Worm (Caenorhabditis elegans): ENCODE data around the gene sdpn-1.

Gene sdpn-1

ce11 chrX:7997968-7998367, at the start of gene sdpn-1:
Gene sdpn-1 (minus strand): TSS chrX:7998229.
- TF ChIP-seq pha-4 (tag; optimal IDR thresholded peaks at IDR 0.05) (peak; percentile 72), elt-2 (tag; optimal IDR thresholded peaks at IDR 0.05) (peak; percentile 44), ceh-28 (tag; optimal IDR thresholded peaks at IDR 0.05) (no peak), pqm-1 (tag; optimal IDR thresholded peaks at IDR 0.05) (peak; percentile 33), egl-5 (tag; optimal IDR thresholded peaks at IDR 0.05) (no peak)

DNA sequence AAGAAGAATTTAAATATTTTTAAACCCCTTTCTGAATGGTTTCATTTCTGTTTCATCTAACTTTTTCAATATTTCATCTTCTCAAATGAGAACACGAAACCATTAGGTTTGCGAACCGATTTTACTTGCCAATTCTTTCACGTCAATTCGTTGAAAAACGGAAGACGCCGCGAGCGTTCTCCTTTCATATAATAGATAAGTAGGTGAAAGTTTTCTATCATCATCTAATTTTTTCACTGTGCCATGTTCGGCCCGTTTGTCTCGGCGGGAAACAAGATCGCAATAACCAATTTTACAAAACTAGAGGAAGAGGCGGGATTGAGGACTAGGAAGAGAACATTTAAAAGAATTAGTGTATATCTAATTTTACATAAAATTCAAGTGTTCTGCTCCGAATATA, 47.1 kb upstream of the sdpn-1 start, which contains the start of gene C18A11.4:
TSS of gene C18A11.4 (plus strand) at position 367 of the 400 bp plus-strand sequence.
- TF ChIP-seq eor-1 (tag; optimal IDR thresholded peaks at IDR 0.05) (no peak), nhr-23 (tag; optimal IDR thresholded peaks at IDR 0.05) (peak; percentile 10), fos-1 (tag; optimal IDR thresholded peaks at IDR 0.05) (no peak), sea-2 (GFP tag; optimal IDR thresholded peaks at IDR 0.05) (no peak)

DNA sequence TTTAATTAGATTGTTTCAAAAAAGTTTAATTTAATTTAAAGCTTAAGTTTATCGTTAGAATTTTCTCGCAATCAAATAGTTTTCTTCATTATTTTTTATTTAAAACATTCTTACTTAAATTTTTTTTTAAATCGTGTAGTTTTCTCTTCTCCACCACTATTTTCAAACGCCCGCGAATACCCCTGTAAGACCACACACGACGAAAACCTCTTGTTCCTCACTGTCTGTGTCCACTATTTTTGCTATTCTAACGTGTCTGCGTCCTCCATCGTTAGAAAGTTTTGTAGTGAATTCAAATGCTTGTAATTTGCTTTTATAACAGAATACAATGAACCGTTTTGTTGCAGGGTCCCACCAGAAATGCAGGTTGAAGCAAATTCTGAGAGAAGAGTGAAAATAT, 42.9 kb upstream of the sdpn-1 start, which contains the start of gene xol-1:
TSS of gene xol-1 (plus strand) at position 347 of the 400 bp plus-strand sequence.
- TF ChIP-seq daf-12 (tag; optimal IDR thresholded peaks at IDR 0.05) (no peak), elt-2 (tag; optimal IDR thresholded peaks at IDR 0.05) (no peak), lin-15B (tag; optimal IDR thresholded peaks at IDR 0.05) (no peak), nhr-11 (tag; optimal IDR thresholded peaks at IDR 0.05) (no peak), mdl-1 (tag; optimal IDR thresholded peaks at IDR 0.05) (no peak), R02D3.7 (tag; optimal IDR thresholded peaks at IDR 0.05) (no peak), hmg-11 (tag; optimal IDR thresholded peaks at IDR 0.05) (no peak), nhr-25 (tag; optimal IDR thresholded peaks at IDR 0.05) (no peak), nhr-237 (tag; optimal IDR thresholded peaks at IDR 0.05) (no peak), ztf-4 (tag; optimal IDR thresholded peaks at IDR 0.05) (no peak), tbx-2 (tag; optimal IDR thresholded peaks at IDR 0.05) (no peak), pqm-1 (tag; optimal IDR thresholded peaks at IDR 0.05) (no peak), ama-1 (optimal IDR thresholded peaks at IDR 0.05) (no peak), lsy-12 (tag; optimal IDR thresholded peaks at IDR 0.05) (no peak), ZK546.5 (tag; optimal IDR thresholded peaks at IDR 0.05) (no peak), nhr-12 (tag; optimal IDR thresholded peaks at IDR 0.05) (no peak), aly-2 (tag; optimal IDR thresholded peaks at IDR 0.05) (no peak), pha-4 (tag; optimal IDR thresholded peaks at IDR 0.05) (no peak), eor-1 (tag; optimal IDR thresholded peaks at IDR 0.05) (no peak)

DNA sequence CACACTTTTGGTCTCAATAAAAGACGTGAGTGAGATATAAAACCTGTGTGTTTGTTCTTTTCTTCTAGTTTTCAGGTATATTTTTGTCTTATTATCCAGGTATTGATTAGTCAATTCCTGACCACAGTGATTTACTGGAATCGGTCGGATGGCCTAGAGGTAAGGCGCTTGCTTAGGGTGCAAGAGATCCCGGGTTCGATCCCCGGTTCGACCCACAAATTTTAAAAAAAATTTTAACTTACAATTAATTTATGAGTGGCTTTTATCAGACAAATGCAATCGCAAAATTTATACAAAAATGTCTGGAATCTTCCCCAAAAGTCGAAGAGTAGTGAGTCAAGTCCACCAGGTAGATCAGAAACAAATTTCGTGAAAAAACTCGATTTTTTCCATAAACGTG, 39.3 kb upstream of the sdpn-1 start:
- TF ChIP-seq unc-62 (GFP tag; optimal IDR thresholded peaks at IDR 0.05) (no peak), eor-1 (tag; optimal IDR thresholded peaks at IDR 0.05) (no peak), fkh-2 (tag; optimal IDR thresholded peaks at IDR 0.05) (no peak), ztf-11 (tag; optimal IDR thresholded peaks at IDR 0.05) (no peak), egl-5 (tag; optimal IDR thresholded peaks at IDR 0.05) (no peak), pqm-1 (tag; optimal IDR thresholded peaks at IDR 0.05) (no peak), nhr-77 (tag; optimal IDR thresholded peaks at IDR 0.05) (no peak), nhr-25 (tag; optimal IDR thresholded peaks at IDR 0.05) (no peak), nhr-23 (tag; optimal IDR thresholded peaks at IDR 0.05) (no peak), nhr-237 (tag; optimal IDR thresholded peaks at IDR 0.05) (no peak), ceh-28 (tag; optimal IDR thresholded peaks at IDR 0.05) (no peak), skn-1 (tag; optimal IDR thresholded peaks at IDR 0.05) (no peak), zag-1 (tag; optimal IDR thresholded peaks at IDR 0.05) (no peak), ZK546.5 (tag; optimal IDR thresholded peaks at IDR 0.05) (no peak), lin-15B (tag; optimal IDR thresholded peaks at IDR 0.05) (no peak), lsy-12 (tag; optimal IDR thresholded peaks at IDR 0.05) (no peak)

ce11 chrX:8036219-8036883, 38.3 kb upstream of the sdpn-1 start:
- peak; percentile 99 for TF ChIP-seq tbx-2 (tag; optimal IDR thresholded peaks at IDR 0.05)
- peak; percentile 94 for TF ChIP-seq nhr-28 (tag; optimal IDR thresholded peaks at IDR 0.05)
- peak; percentile 98 for TF ChIP-seq ceh-82 (tag; optimal IDR thresholded peaks at IDR 0.05)
- peak; percentile 80 for TF ChIP-seq ceh-16 (tag; optimal IDR thresholded peaks at IDR 0.05)
- peak; percentile 99 for TF ChIP-seq nhr-11 (tag; optimal IDR thresholded peaks at IDR 0.05)
- TF ChIP-seq sea-2 (GFP tag; optimal IDR thresholded peaks at IDR 0.05): no peak
- no peak for TF ChIP-seq mml-1 (tag; optimal IDR thresholded peaks at IDR 0.05)
- peak; percentile 88 for TF ChIP-seq fos-1 (tag; optimal IDR thresholded peaks at IDR 0.05)
- peak; percentile 90 for TF ChIP-seq elt-1 (tag; optimal IDR thresholded peaks at IDR 0.05)
- TF ChIP-seq nhr-237 (tag; optimal IDR thresholded peaks at IDR 0.05): peak; percentile 65
- TF ChIP-seq pqm-1 (tag; optimal IDR thresholded peaks at IDR 0.05): peak; percentile 94
- TF ChIP-seq ceh-28 (tag; optimal IDR thresholded peaks at IDR 0.05): peak; percentile 100
- peak; percentile 94 for TF ChIP-seq ztf-4 (tag; optimal IDR thresholded peaks at IDR 0.05)
- peak; percentile 96 for TF ChIP-seq pha-4 (tag; optimal IDR thresholded peaks at IDR 0.05)
- TF ChIP-seq nhr-43 (tag; optimal IDR thresholded peaks at IDR 0.05; ENCODE audit: poor library complexity, severe bottlenecking): peak; percentile 99
- peak; percentile 84 for TF ChIP-seq mdl-1 (tag; optimal IDR thresholded peaks at IDR 0.05)
- peak; percentile 59 for TF ChIP-seq egl-5 (tag; optimal IDR thresholded peaks at IDR 0.05)
- peak; percentile 92 for TF ChIP-seq R02D3.7 (tag; optimal IDR thresholded peaks at IDR 0.05)
- peak; percentile 66 for TF ChIP-seq ZK546.5 (tag; optimal IDR thresholded peaks at IDR 0.05)
- peak; percentile 68 for TF ChIP-seq ztf-11 (tag; optimal IDR thresholded peaks at IDR 0.05)
- TF ChIP-seq egl-27 (tag; optimal IDR thresholded peaks at IDR 0.05): peak; percentile 91
- peak; percentile 98 for TF ChIP-seq skn-1 (tag; optimal IDR thresholded peaks at IDR 0.05)
- TF ChIP-seq lin-15B (tag; optimal IDR thresholded peaks at IDR 0.05): peak; percentile 24
- peak; percentile 75 to 97 (median 90) for TF ChIP-seq elt-3 (tag; optimal IDR thresholded peaks at IDR 0.05)
- peak; percentile 97 for TF ChIP-seq lsy-12 (tag; optimal IDR thresholded peaks at IDR 0.05)
- peak; percentile 84 for TF ChIP-seq elt-2 (tag; optimal IDR thresholded peaks at IDR 0.05)
- TF ChIP-seq unc-62 (GFP tag; optimal IDR thresholded peaks at IDR 0.05): peak; percentile 91
- peak; percentile 96 for TF ChIP-seq snpc-4 (tag; optimal IDR thresholded peaks at IDR 0.05)
- TF ChIP-seq fkh-10 (GFP tag; optimal IDR thresholded peaks at IDR 0.05): peak; percentile 94

Data from whole organism, L3 larva.